Worm (Caenorhabditis elegans) whole organism, mixed stage, embryonic: ENCODE data around the gene Y17G9B.2.
A peak's percentile ranks its signal among the peaks of the same experiment; 100 is the strongest.

ENCODE experiments used
- M03D4.4 ChIP-seq: sonication (generic microtip); optimal IDR thresholded peaks from 2 replicates; lab custom pipeline; 2017; ENCODE audit warnings: mild to moderate bottlenecking, missing genetic modification characterization, missing compliant biosample characterization
- bed-3 ChIP-seq: fragments of 200-800 bp; sonication (Bioruptor generic); optimal IDR thresholded peaks from 3 replicates; lab custom pipeline; 2018; ENCODE audit warnings: mild to moderate bottlenecking, missing genetic modification characterization, moderate library complexity, missing compliant biosample characterization
- blmp-1 ChIP-seq: fragments of 150-350 bp; optimal IDR thresholded peaks from 2 replicates; lab custom pipeline; 2014; ENCODE audit warnings: missing biosample characterization, missing genetic modification characterization
- ceh-39 ChIP-seq: fragments of 150-350 bp; optimal IDR thresholded peaks from 2 replicates; lab custom pipeline; 2014; ENCODE audit warnings: missing biosample characterization, missing genetic modification characterization
- ceh-43 ChIP-seq: fragments of 200-800 bp; sonication (Bioruptor generic); optimal IDR thresholded peaks from 2 replicates; lab custom pipeline; 2018; ENCODE audit warnings: mild to moderate bottlenecking, missing genetic modification characterization, moderate library complexity, missing compliant biosample characterization
- ceh-83 ChIP-seq: fragments of 200-800 bp; sonication (Bioruptor generic); optimal IDR thresholded peaks from 2 replicates; lab custom pipeline; 2018; ENCODE audit warnings: mild to moderate bottlenecking, missing genetic modification characterization, missing compliant biosample characterization
- ces-1 ChIP-seq: fragments of 150-350 bp; optimal IDR thresholded peaks from 2 replicates; lab custom pipeline; 2014; ENCODE audit warnings: missing biosample characterization, missing genetic modification reagents, missing genetic modification characterization
- cnd-1 ChIP-seq: fragments of 200-800 bp; sonication (Bioruptor generic); optimal IDR thresholded peaks from 2 replicates; lab custom pipeline; 2018; ENCODE audit warnings: mild to moderate bottlenecking, missing genetic modification characterization, missing compliant biosample characterization
- drap-1 ChIP-seq: fragments of 200-800 bp; sonication (Bioruptor generic); optimal IDR thresholded peaks from 3 replicates; lab custom pipeline; 2018; ENCODE audit warnings: mild to moderate bottlenecking, missing genetic modification characterization, missing compliant biosample characterization
- elt-1 ChIP-seq: sonication (generic microtip); optimal IDR thresholded peaks from 2 replicates; lab custom pipeline; 2017; ENCODE audit warnings: missing genetic modification characterization, mild to moderate bottlenecking, missing compliant biosample characterization, antibody characterized with exemption, moderate library complexity, borderline replicate concordance; ENCODE audit not compliant: insufficient read depth
- flh-1 ChIP-seq: fragments of 200-800 bp; sonication (Bioruptor generic); optimal IDR thresholded peaks from 2 replicates; lab custom pipeline; 2018; ENCODE audit warnings: mild to moderate bottlenecking, missing genetic modification characterization, moderate library complexity, missing compliant biosample characterization
- ham-2 ChIP-seq: fragments of 200-800 bp; sonication (Bioruptor generic); optimal IDR thresholded peaks from 2 replicates; lab custom pipeline; 2018; ENCODE audit warnings: mild to moderate bottlenecking, missing genetic modification characterization, missing compliant biosample characterization
- hlh-1 ChIP-seq: fragments of 150-350 bp; optimal IDR thresholded peaks from 2 replicates; lab custom pipeline; 2014; ENCODE audit warnings: missing biosample characterization, missing genetic modification reagents, missing genetic modification characterization
- lin-13 ChIP-seq: fragments of 150-350 bp; optimal IDR thresholded peaks from 2 replicates; lab custom pipeline; 2014; ENCODE audit warnings: missing biosample characterization, missing genetic modification characterization
- lin-32 ChIP-seq: fragments of 200-800 bp; sonication (Bioruptor generic); optimal IDR thresholded peaks from 2 replicates; lab custom pipeline; 2018; ENCODE audit warnings: mild to moderate bottlenecking, missing genetic modification characterization, missing compliant biosample characterization
- lsy-2 ChIP-seq: fragments of 150-350 bp; optimal IDR thresholded peaks from 2 replicates; lab custom pipeline; 2014; ENCODE audit warnings: missing biosample characterization, missing genetic modification characterization
- mab-5 ChIP-seq: fragments of 150-350 bp; optimal IDR thresholded peaks from 2 replicates; lab custom pipeline; 2014; ENCODE audit warnings: missing biosample characterization, missing genetic modification characterization
- mep-1 ChIP-seq: fragments of 150-350 bp; optimal IDR thresholded peaks from 2 replicates; lab custom pipeline; 2017; ENCODE audit warnings: missing biosample characterization, missing genetic modification reagents, missing genetic modification characterization, inconsistent platforms
- mls-2 ChIP-seq: sonication (generic microtip); optimal IDR thresholded peaks from 2 replicates; lab custom pipeline; 2016; ENCODE audit warnings: mild to moderate bottlenecking, missing genetic modification characterization, moderate library complexity, missing compliant biosample characterization
- nhr-12 ChIP-seq: fragments of 150-350 bp; optimal IDR thresholded peaks from 2 replicates; lab custom pipeline; 2014; ENCODE audit warnings: missing biosample characterization, missing genetic modification characterization
- nhr-2 ChIP-seq: fragments of 150-350 bp; optimal IDR thresholded peaks from 2 replicates; lab custom pipeline; 2014; ENCODE audit warnings: missing biosample characterization, missing genetic modification characterization
- nhr-237 ChIP-seq: fragments of 150-350 bp; optimal IDR thresholded peaks from 2 replicates; lab custom pipeline; 2014; ENCODE audit warnings: missing biosample characterization, missing genetic modification characterization
- nhr-28 ChIP-seq: fragments of 150-350 bp; optimal IDR thresholded peaks from 2 replicates; lab custom pipeline; 2014; ENCODE audit warnings: missing biosample characterization, missing genetic modification characterization
- nhr-76 ChIP-seq: sonication (generic microtip); optimal IDR thresholded peaks from 2 replicates; lab custom pipeline; 2017; ENCODE audit warnings: missing biosample characterization, missing genetic modification characterization
- pha-4 ChIP-seq: fragments of 150-350 bp; optimal IDR thresholded peaks from 2 replicates; lab custom pipeline; 2018; ENCODE audit warnings: missing biosample characterization, missing genetic modification reagents, missing genetic modification characterization
- sem-2 ChIP-seq: fragments of 200-800 bp; sonication (Bioruptor generic); optimal IDR thresholded peaks from 2 replicates; lab custom pipeline; 2018; ENCODE audit warnings: mild to moderate bottlenecking, missing genetic modification characterization, missing compliant biosample characterization
- snpc-4 ChIP-seq: fragments of 150-350 bp; optimal IDR thresholded peaks from 2 replicates; lab custom pipeline; 2014; ENCODE audit warnings: missing biosample characterization, missing genetic modification characterization
- sptf-1 ChIP-seq: sonication (generic microtip); optimal IDR thresholded peaks from 2 replicates; lab custom pipeline; 2017; ENCODE audit warnings: mild to moderate bottlenecking, missing genetic modification characterization, moderate library complexity, missing compliant biosample characterization
- tbx-8 ChIP-seq: fragments of 200-800 bp; sonication (Bioruptor generic); optimal IDR thresholded peaks from 2 replicates; lab custom pipeline; 2018; ENCODE audit warnings: mild to moderate bottlenecking, missing genetic modification characterization, moderate library complexity, missing compliant biosample characterization
- unc-120 ChIP-seq: sonication (generic microtip); optimal IDR thresholded peaks from 2 replicates; lab custom pipeline; 2017; ENCODE audit warnings: missing genetic modification characterization, missing compliant biosample characterization; ENCODE audit not compliant: poor library complexity, severe bottlenecking
- unc-39 ChIP-seq: fragments of 150-350 bp; optimal IDR thresholded peaks from 2 replicates; lab custom pipeline; 2014; ENCODE audit warnings: missing biosample characterization, missing genetic modification characterization
- unc-62 ChIP-seq: fragments of 150-350 bp; optimal IDR thresholded peaks from 2 replicates; lab custom pipeline; 2014; ENCODE audit warnings: missing biosample characterization, missing genetic modification reagents, missing genetic modification characterization
- zip-8 ChIP-seq: fragments of 150-350 bp; optimal IDR thresholded peaks from 2 replicates; lab custom pipeline; 2014; ENCODE audit warnings: missing biosample characterization, missing genetic modification characterization
- ztf-11 ChIP-seq: fragments of 150-350 bp; optimal IDR thresholded peaks from 2 replicates; lab custom pipeline; 2014; ENCODE audit warnings: missing biosample characterization, missing genetic modification characterization

Y17G9B.2 gene

DNA sequence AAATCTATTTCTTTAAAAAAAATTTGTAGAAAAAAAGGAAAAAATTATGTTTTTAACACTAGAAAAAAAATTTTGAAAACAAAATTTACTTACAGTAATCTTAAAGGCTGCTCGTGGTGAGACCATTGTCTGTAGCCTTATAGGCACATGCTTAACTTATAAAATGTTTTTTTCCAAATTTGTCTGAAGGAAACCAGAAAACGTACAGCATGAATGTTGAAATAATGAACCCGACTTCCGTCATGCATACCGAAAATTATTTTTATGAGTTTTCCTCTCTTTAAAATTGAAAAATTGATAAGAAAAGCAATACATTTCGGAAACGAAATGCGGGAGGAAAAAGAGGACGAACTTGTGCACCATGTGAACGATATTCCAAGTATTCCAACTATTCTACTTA lies 7.8 kb downstream of the Y17G9B.2 start, which contains the start of gene R11E3.2:
TSS of gene R11E3.2 (plus strand) at position 301 of the 400 bp plus-strand sequence.
- TF ChIP-seq unc-62 (GFP tag; lab: Kevin White, UChicago) (no peak), ceh-39 (tag; lab: Kevin White, UChicago) (no peak), unc-120 (tag; lab: Kevin White, UChicago) (no peak), nhr-12 (tag; lab: Kevin White, UChicago) (no peak), pha-4 (tag; lab: Kevin White, UChicago) (no peak), nhr-2 (no peak)

DNA sequence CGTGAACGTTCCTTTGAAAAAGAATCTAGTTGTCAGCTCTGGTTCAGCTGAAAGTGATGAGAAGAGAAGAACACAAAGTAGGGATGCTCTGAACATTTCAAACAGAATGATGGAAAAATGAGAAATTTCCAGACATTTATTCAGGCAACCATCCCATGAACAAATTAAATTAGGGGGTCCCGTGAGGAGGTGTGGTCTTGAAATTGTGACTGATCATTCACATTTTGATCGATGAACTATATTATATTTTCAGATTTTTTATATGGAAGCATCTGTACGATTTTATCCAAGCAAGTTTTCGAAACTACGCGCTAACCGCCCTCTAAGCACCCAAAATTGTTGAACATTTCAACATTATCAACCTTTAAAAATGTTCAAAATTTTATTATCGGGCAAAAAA lies 12.1 kb downstream of the Y17G9B.2 start, which contains the start of gene R11E3.19:
TSS of gene R11E3.19 (minus strand) at position 101 of the 400 bp plus-strand sequence.
- TF ChIP-seq pha-4 (tag; lab: Kevin White, UChicago) (no peak), unc-120 (tag; lab: Kevin White, UChicago) (no peak), nhr-76 (tag; lab: Kevin White, UChicago) (no peak), mab-5 (tag; lab: Kevin White, UChicago) (no peak), mep-1 (tag; lab: Kevin White, UChicago) (no peak), elt-1 (tag; lab: Kevin White, UChicago) (no peak), drap-1 (GFP tag; lab: Kevin White, UChicago) (no peak)

ce11 chrIV:4776501-4776900 lies 12.6 kb downstream of the Y17G9B.2 start:
- TF ChIP-seq ceh-39 (tag; lab: Kevin White, UChicago) = no peak
- TF ChIP-seq tbx-8 = no peak
- TF ChIP-seq blmp-1 (tag; lab: Kevin White, UChicago) = no peak
- no peak for TF ChIP-seq nhr-2
- no peak for TF ChIP-seq unc-120 (tag; lab: Kevin White, UChicago)
- TF ChIP-seq lin-13 (tag; lab: Kevin White, UChicago) = no peak
- TF ChIP-seq cnd-1 (tag; lab: Kevin White, UChicago) = no peak
- no peak for TF ChIP-seq drap-1 (GFP tag; lab: Kevin White, UChicago)

ce11 chrIV:4780129-4780528 lies 16.2 kb downstream of the Y17G9B.2 start, which contains the start of gene set-15:
Gene set-15, minus strand, starts transcription at chrIV:4780229.
- TF ChIP-seq cnd-1 (tag; lab: Kevin White, UChicago) (no peak), lin-13 (tag; lab: Kevin White, UChicago) (no peak), zip-8 (tag; lab: Kevin White, UChicago) (no peak), sptf-1 (tag; lab: Kevin White, UChicago) (no peak), mep-1 (tag; lab: Kevin White, UChicago) (no peak), nhr-12 (tag; lab: Kevin White, UChicago) (no peak), ceh-43 (no peak), ham-2 (GFP tag; lab: Kevin White, UChicago) (no peak), lsy-2 (tag; lab: Kevin White, UChicago) (no peak)

- TF ChIP-seq unc-62 (GFP tag; lab: Kevin White, UChicago) (no peak), zip-8 (tag; lab: Kevin White, UChicago) (no peak), sem-2 (GFP tag; lab: Kevin White, UChicago) (no peak), nhr-237 (tag; lab: Kevin White, UChicago) (no peak), ceh-39 (tag; lab: Kevin White, UChicago) (no peak), cnd-1 (tag; lab: Kevin White, UChicago) (peak; percentile 42), elt-1 (tag; lab: Kevin White, UChicago) (no peak), nhr-2 (peak; percentile 75), nhr-12 (tag; lab: Kevin White, UChicago) (no peak), lsy-2 (tag; lab: Kevin White, UChicago) (no peak), ztf-11 (tag; lab: Kevin White, UChicago) (peak; percentile 19), bed-3 (no peak), lin-13 (tag; lab: Kevin White, UChicago) (no peak), snpc-4 (tag; lab: Kevin White, UChicago) (no peak), ceh-83 (no peak), hlh-1 (peak; percentile 73), sptf-1 (tag; lab: Kevin White, UChicago) (peak; percentile 55), unc-39 (no peak), ham-2 (GFP tag; lab: Kevin White, UChicago) (no peak), M03D4.4 (tag; lab: Kevin White, UChicago) (no peak), pha-4 (tag; lab: Kevin White, UChicago) (no peak), tbx-8 (no peak), ceh-43 (no peak), lin-32 (no peak), unc-120 (tag; lab: Kevin White, UChicago) (peak; percentile 57), ces-1 (GFP tag; lab: Kevin White, UChicago) (no peak), flh-1 (GFP tag; lab: Kevin White, UChicago) (no peak), mab-5 (tag; lab: Kevin White, UChicago) (no peak), nhr-28 (tag; lab: Kevin White, UChicago) (no peak), mls-2 (tag; lab: Kevin White, UChicago) (peak; percentile 36)
These were observed 17.2 kb downstream of the Y17G9B.2 start for ce11 chrIV:4781123-4781522.
